Worm (Caenorhabditis elegans) whole organism, late embryonic: Measurements from ENCODE around the gene C01B10.3.

Source experiments
- C38D4.7 ChIP-seq: fragments of 200-800 bp; sonication (Bioruptor generic); optimal IDR thresholded peaks from 2 replicates; lab custom pipeline; 2018; ENCODE audit warnings: mild to moderate bottlenecking, missing genetic modification characterization, moderate library complexity, missing compliant biosample characterization
- ahr-1 ChIP-seq: sonication (generic microtip); optimal IDR thresholded peaks from 2 replicates; lab custom pipeline; 2016; ENCODE audit warnings: missing genetic modification characterization, missing compliant biosample characterization
- ceh-14 ChIP-seq: sonication (generic microtip); optimal IDR thresholded peaks from 2 replicates; lab custom pipeline; 2016; ENCODE audit warnings: missing genotype, missing genetic modification characterization, missing compliant biosample characterization
- ceh-19 ChIP-seq: fragments of 200-800 bp; sonication (Bioruptor generic); optimal IDR thresholded peaks from 2 replicates; lab custom pipeline; 2018; ENCODE audit warnings: mild to moderate bottlenecking, missing genetic modification characterization, missing compliant biosample characterization
- ceh-31 ChIP-seq: sonication (generic microtip); optimal IDR thresholded peaks from 2 replicates; lab custom pipeline; 2016; ENCODE audit warnings: missing genetic modification characterization, missing compliant biosample characterization
- ceh-45 ChIP-seq: fragments of 200-800 bp; sonication (Bioruptor generic); IDR thresholded peaks from 2 replicates; pipeline ENCODE4 v1.3.6; 2022; ENCODE audit warnings: missing genetic modification reagents, missing genetic modification characterization, missing compliant biosample characterization
- ceh-48 ChIP-seq: sonication (generic microtip); optimal IDR thresholded peaks from 2 replicates; lab custom pipeline; 2016; ENCODE audit warnings: missing genetic modification characterization, inconsistent platforms, missing compliant biosample characterization
- ceh-6 ChIP-seq: fragments of 200-800 bp; sonication (Bioruptor generic); optimal IDR thresholded peaks from 2 replicates; lab custom pipeline; 2018; ENCODE audit warnings: mild to moderate bottlenecking, missing genetic modification characterization, missing compliant biosample characterization
- ceh-9 ChIP-seq: sonication (generic microtip); optimal IDR thresholded peaks from 2 replicates; lab custom pipeline; 2016; ENCODE audit warnings: mild to moderate bottlenecking, missing genetic modification characterization, inconsistent platforms, missing compliant biosample characterization
- dve-1 ChIP-seq: sonication (generic microtip); optimal IDR thresholded peaks from 2 replicates; lab custom pipeline; 2017; ENCODE audit warnings: antibody characterized with exemption, mild to moderate bottlenecking, missing genetic modification characterization, missing compliant biosample characterization
- elt-4 ChIP-seq: sonication (generic microtip); optimal IDR thresholded peaks from 2 replicates; lab custom pipeline; 2016; ENCODE audit warnings: missing genetic modification characterization, missing compliant biosample characterization
- ets-4 ChIP-seq: sonication (generic microtip); optimal IDR thresholded peaks from 2 replicates; lab custom pipeline; 2016; ENCODE audit warnings: missing genetic modification characterization, missing compliant biosample characterization
- eyg-1 ChIP-seq: sonication (generic microtip); optimal IDR thresholded peaks from 2 replicates; lab custom pipeline; 2016; ENCODE audit warnings: missing genotype, missing genetic modification characterization, missing compliant biosample characterization
- hlh-13 ChIP-seq: fragments of 200-800 bp; sonication (Bioruptor generic); optimal IDR thresholded peaks from 2 replicates; lab custom pipeline; 2018; ENCODE audit warnings: mild to moderate bottlenecking, missing genetic modification characterization, missing compliant biosample characterization
- hlh-15 ChIP-seq: sonication (generic microtip); optimal IDR thresholded peaks from 2 replicates; lab custom pipeline; 2016; ENCODE audit warnings: missing genetic modification characterization, missing compliant biosample characterization
- hlh-6 ChIP-seq: sonication (generic microtip); optimal IDR thresholded peaks from 2 replicates; lab custom pipeline; 2016; ENCODE audit warnings: missing genotype, missing genetic modification characterization, missing compliant biosample characterization
- lin-11 ChIP-seq: fragments of 200-800 bp; sonication (Bioruptor generic); optimal IDR thresholded peaks from 2 replicates; lab custom pipeline; 2018; ENCODE audit warnings: mild to moderate bottlenecking, missing genetic modification characterization, missing compliant biosample characterization
- nfya-1 ChIP-seq: sonication (generic microtip); optimal IDR thresholded peaks from 2 replicates; lab custom pipeline; 2017; ENCODE audit warnings: missing genetic modification characterization, mild to moderate bottlenecking, missing compliant biosample characterization, antibody characterized with exemption, moderate library complexity
- nhr-11 ChIP-seq: fragments of 150-350 bp; optimal IDR thresholded peaks from 2 replicates; lab custom pipeline; 2014; ENCODE audit warnings: missing biosample characterization, missing genetic modification characterization
- nhr-232 ChIP-seq: sonication (generic microtip); optimal IDR thresholded peaks from 2 replicates; lab custom pipeline; 2016; ENCODE audit warnings: missing genetic modification characterization, missing compliant biosample characterization
- npax-4 ChIP-seq: sonication (generic microtip); optimal IDR thresholded peaks from 2 replicates; lab custom pipeline; 2016; ENCODE audit warnings: missing genetic modification characterization, missing compliant biosample characterization
- odd-2 ChIP-seq: sonication (generic microtip); optimal IDR thresholded peaks from 2 replicates; lab custom pipeline; 2017; ENCODE audit warnings: antibody characterized with exemption, mild to moderate bottlenecking, missing genetic modification characterization, missing compliant biosample characterization
- pat-9 ChIP-seq: fragments of 200-800 bp; sonication (Bioruptor generic); optimal IDR thresholded peaks from 2 replicates; lab custom pipeline; 2018; ENCODE audit warnings: mild to moderate bottlenecking, missing genetic modification characterization, moderate library complexity, missing compliant biosample characterization
- pax-1 ChIP-seq: fragments of 150-350 bp; optimal IDR thresholded peaks from 2 replicates; lab custom pipeline; 2014; ENCODE audit warnings: missing biosample characterization, missing genetic modification characterization
- pha-4 ChIP-seq: fragments of 150-350 bp; optimal IDR thresholded peaks from 2 replicates; lab custom pipeline; 2018; ENCODE audit warnings: missing biosample characterization, missing genetic modification reagents, missing genetic modification characterization
- pros-1 ChIP-seq: fragments of 150-350 bp; optimal IDR thresholded peaks from 2 replicates; lab custom pipeline; 2014; ENCODE audit warnings: missing biosample characterization, missing genetic modification reagents, missing genetic modification characterization
- rnt-1 ChIP-seq: sonication (generic microtip); optimal IDR thresholded peaks from 2 replicates; lab custom pipeline; 2016; ENCODE audit warnings: missing genetic modification characterization, missing compliant biosample characterization
- syd-9 ChIP-seq: sonication (generic microtip); optimal IDR thresholded peaks from 2 replicates; lab custom pipeline; 2016; ENCODE audit warnings: mild to moderate bottlenecking, missing genetic modification characterization, moderate library complexity, missing compliant biosample characterization
- tbx-2 ChIP-seq: sonication (generic microtip); optimal IDR thresholded peaks from 2 replicates; lab custom pipeline; 2016; ENCODE audit warnings: missing genetic modification characterization, missing compliant biosample characterization
- unc-55 ChIP-seq: sonication (generic microtip); optimal IDR thresholded peaks from 2 replicates; lab custom pipeline; 2017; ENCODE audit warnings: missing biosample characterization, missing genetic modification reagents, missing genetic modification characterization
- zip-5 ChIP-seq: sonication (generic microtip); optimal IDR thresholded peaks from 2 replicates; lab custom pipeline; 2016; ENCODE audit warnings: missing genetic modification characterization, missing compliant biosample characterization

C01B10.3 gene

DNA sequence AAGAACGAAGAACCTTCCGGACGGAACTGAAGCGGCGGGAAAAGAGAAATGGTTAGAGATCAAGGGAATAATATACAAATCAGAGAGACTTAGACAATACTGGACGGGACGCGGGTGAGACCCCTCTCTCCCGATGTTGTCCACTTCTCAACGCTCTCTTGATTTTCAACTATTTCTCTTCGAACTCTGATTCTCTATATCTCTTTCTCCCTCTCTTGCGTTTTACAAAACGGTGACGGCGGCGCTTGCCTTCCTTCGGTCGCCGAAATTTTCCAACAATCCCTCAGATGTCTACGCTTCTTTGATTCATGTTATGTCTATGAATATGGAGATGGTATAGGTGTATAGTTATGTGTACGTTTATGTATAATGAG, 44.4 kb downstream of the C01B10.3 start (continued):
- TF ChIP-seq tbx-2 (tag; lab: Kevin White, UChicago): peak; percentile 54

- TF ChIP-seq ets-4 (tag; lab: Kevin White, UChicago): no peak
- TF ChIP-seq dve-1 (tag; lab: Kevin White, UChicago): peak; percentile 59
- peak; percentile 9 for TF ChIP-seq lin-11 (tag; lab: Kevin White, UChicago)
- TF ChIP-seq ceh-48 (tag; lab: Kevin White, UChicago): no peak
- TF ChIP-seq eyg-1 (tag; lab: Kevin White, UChicago): no peak
Measured at ce11 chrIV:6575959-6576727, 45.0 kb downstream of the C01B10.3 start.

ce11 chrIV:6574343-6574742, 46.8 kb downstream of the C01B10.3 start:
- no peak for TF ChIP-seq pha-4 (tag; lab: Kevin White, UChicago)
- peak; percentile 37 for TF ChIP-seq nfya-1 (tag; lab: Kevin White, UChicago)
- TF ChIP-seq unc-55: peak; percentile 71

- TF ChIP-seq hlh-13 (GFP tag; lab: Kevin White, UChicago) (no peak), zip-5 (tag; lab: Kevin White, UChicago) (no peak), dve-1 (tag; lab: Kevin White, UChicago) (no peak), npax-4 (tag; lab: Kevin White, UChicago) (no peak), ceh-6 (no peak), pha-4 (tag; lab: Kevin White, UChicago) (no peak), hlh-15 (tag; lab: Kevin White, UChicago) (no peak)
Measured at ce11 chrIV:6572655-6573054, 48.5 kb downstream of the C01B10.3 start.

- TF ChIP-seq rnt-1 (tag; lab: Kevin White, UChicago) (no peak), ceh-19 (no peak), syd-9 (tag; lab: Kevin White, UChicago) (no peak), pat-9 (no peak), ahr-1 (tag; lab: Kevin White, UChicago) (no peak), C38D4.7 (GFP tag; lab: Kevin White, UChicago) (no peak), ceh-45 (GFP tag; lab: Robert Waterston, UW) (no peak), pros-1 (no peak), ceh-14 (tag; lab: Kevin White, UChicago) (no peak), pax-1 (tag; lab: Kevin White, UChicago) (no peak), hlh-13 (GFP tag; lab: Kevin White, UChicago) (no peak), odd-2 (tag; lab: Kevin White, UChicago) (no peak), hlh-6 (tag; lab: Kevin White, UChicago) (no peak), ceh-9 (tag; lab: Kevin White, UChicago) (no peak), zip-5 (tag; lab: Kevin White, UChicago) (no peak), ceh-31 (no peak), nhr-11 (tag; lab: Kevin White, UChicago) (no peak), elt-4 (tag; lab: Kevin White, UChicago) (no peak), nhr-232 (no peak)
Measured at ce11 chrIV:6572238-6572637, 48.9 kb downstream of the C01B10.3 start, which contains the start of gene bicd-1. Gene bicd-1 (minus strand): TSS chrIV:6572338.
